Fruit fly (Drosophila melanogaster): ENCODE data around the gene CG32104.
A peak's percentile ranks its signal among the peaks of the same experiment; 100 is the strongest.

The CG32104 gene

dm6 chr3L:12406999-12407632, 8.0 kb upstream of the CG32104 start:
- TF ChIP-seq CG15336 (GFP tag; IDR thresholded peaks at IDR 0.05) (no peak), Hr38 (GFP tag; optimal IDR thresholded peaks at IDR 0.05) (peak; percentile 77), dac (GFP tag; optimal IDR thresholded peaks at IDR 0.05) (no peak), vri (GFP tag; optimal IDR thresholded peaks at IDR 0.05) (peak; percentile 52), CG31627 (GFP tag; optimal IDR thresholded peaks at IDR 0.05) (peak; percentile 61), lz (GFP tag; optimal IDR thresholded peaks at IDR 0.05) (peak; percentile 47), CG11762 (GFP tag; optimal IDR thresholded peaks at IDR 0.05; ENCODE audit: insufficient read depth) (peak; percentile 50), Lpt (GFP tag; optimal IDR thresholded peaks at IDR 0.05) (peak; percentile 7), CG8632 (GFP tag; optimal IDR thresholded peaks at IDR 0.05) (peak; percentile 72), CG11294 (GFP tag; IDR thresholded peaks at IDR 0.05) (no peak), Hr4 (GFP tag; optimal IDR thresholded peaks at IDR 0.05) (peak; percentile 4), pdm3 (GFP tag; optimal IDR thresholded peaks at IDR 0.05) (no peak), Sox102F (GFP tag; optimal IDR thresholded peaks at IDR 0.05) (no peak), achi (GFP tag; optimal IDR thresholded peaks at IDR 0.05) (peak; percentile 60), spab (GFP tag; optimal IDR thresholded peaks at IDR 0.05) (no peak), CG6163 (GFP tag; IDR thresholded peaks at IDR 0.05) (peak; percentile 77), net (GFP tag; optimal IDR thresholded peaks at IDR 0.05) (peak; percentile 24), acj6 (GFP tag; optimal IDR thresholded peaks at IDR 0.05) (peak; percentile 68), dsx (GFP tag; optimal IDR thresholded peaks at IDR 0.05; ENCODE audit: poor library complexity, severe bottlenecking) (no peak), Gug (GFP tag; IDR thresholded peaks at IDR 0.05) (0 out of 2 replicates have a peak, but pooled peaks have one; percentile 30), CG6808 (GFP tag; optimal IDR thresholded peaks at IDR 0.05) (peak; percentile 52), CG6854 (GFP tag; optimal IDR thresholded peaks at IDR 0.05) (peak; percentile 37), CG7368 (GFP tag; optimal IDR thresholded peaks at IDR 0.05) (peak; percentile 82), cyc (GFP tag; optimal IDR thresholded peaks at IDR 0.05) (peak; percentile 69), salr (GFP tag; optimal IDR thresholded peaks at IDR 0.05) (peak; percentile 39 to 49), topi (GFP tag; optimal IDR thresholded peaks at IDR 0.05) (peak; percentile 14), OdsH (GFP tag; optimal IDR thresholded peaks at IDR 0.05) (peak; percentile 67), Blimp-1 (GFP tag; optimal IDR thresholded peaks at IDR 0.05) (peak; percentile 60), fd59A (GFP tag; optimal IDR thresholded peaks at IDR 0.05) (peak; percentile 40), CG1621 (tag; optimal IDR thresholded peaks at IDR 0.05) (peak; percentile 25), CG8119 (GFP tag; IDR thresholded peaks at IDR 0.05) (peak; percentile 41), Sox14 (GFP tag; optimal IDR thresholded peaks at IDR 0.05) (peak; percentile 45), esn (GFP tag; optimal IDR thresholded peaks at IDR 0.05) (peak; percentile 77), CG6792 (GFP tag; optimal IDR thresholded peaks at IDR 0.05) (peak; percentile 75), ss (GFP tag; optimal IDR thresholded peaks at IDR 0.05) (peak; percentile 60 to 84), CG9139 (GFP tag; optimal IDR thresholded peaks at IDR 0.05) (peak; percentile 41), eg (GFP tag; IDR thresholded peaks at IDR 0.05) (peak; percentile 57), CG34406 (GFP tag; optimal IDR thresholded peaks at IDR 0.05) (no peak), CG10669 (GFP tag; optimal IDR thresholded peaks at IDR 0.05) (no peak), CG10631 (GFP tag; optimal IDR thresholded peaks at IDR 0.05) (peak; percentile 78), fkh (GFP tag; optimal IDR thresholded peaks at IDR 0.05) (peak; percentile 98), CG4318 (GFP tag; optimal IDR thresholded peaks at IDR 0.05) (no peak), fd85E (GFP tag; optimal IDR thresholded peaks at IDR 0.05) (peak; percentile 49), CG16779 (tag; optimal IDR thresholded peaks at IDR 0.05) (peak; percentile 23), CG6276 (GFP tag; optimal IDR thresholded peaks at IDR 0.05) (peak; percentile 22), svp (GFP tag) (peak; percentile 90), Eip78C (GFP tag) (peak; percentile 87), Ets21C (GFP tag; optimal IDR thresholded peaks at IDR 0.05) (peak; percentile 24), Eip75B (GFP tag; optimal IDR thresholded peaks at IDR 0.05) (peak; percentile 26), CG3032 (tag; optimal IDR thresholded peaks at IDR 0.05) (peak; percentile 4), CG32006 (GFP tag; optimal IDR thresholded peaks at IDR 0.05) (no peak)

All from whole organism, prepupa.